Fruit fly (Drosophila melanogaster) whole organism, adult: ENCODE data around the gene CG3009.

Experiments used
- CG11617 ChIP-seq: fragments of 200-800 bp; sonication (Bioruptor generic); optimal IDR thresholded peaks from 2 replicates; lab custom pipeline; 2017; ENCODE audit warnings: mild to moderate bottlenecking, missing biosample characterization, missing genetic modification reagents, missing genetic modification characterization
- CG12768 ChIP-seq: fragments of 200-800 bp; sonication (Bioruptor generic); optimal IDR thresholded peaks from 2 replicates; lab custom pipeline; 2017; ENCODE audit warnings: missing biosample characterization, missing genetic modification characterization, mild to moderate bottlenecking, moderate library complexity, missing genetic modification reagents
- CG14711 ChIP-seq: fragments of 200-800 bp; sonication (Bioruptor generic); optimal IDR thresholded peaks from 2 replicates; lab custom pipeline; 2018; ENCODE audit warnings: missing biosample characterization, mild to moderate bottlenecking, missing genetic modification characterization, moderate library complexity
- CG7045 ChIP-seq: fragments of 200-800 bp; sonication (Bioruptor generic); optimal IDR thresholded peaks from 2 replicates; lab custom pipeline; 2017; ENCODE audit warnings: missing biosample characterization, mild to moderate bottlenecking, missing genetic modification characterization
- Clk ChIP-seq: fragments of 200-800 bp; sonication (Bioruptor generic); optimal IDR thresholded peaks from 2 replicates; lab custom pipeline; 2017; ENCODE audit warnings: missing biosample characterization, missing genetic modification characterization
- Crg-1 ChIP-seq: fragments of 200-800 bp; sonication (Bioruptor generic); optimal IDR thresholded peaks from 2 replicates; lab custom pipeline; 2016; ENCODE audit warnings: missing biosample characterization, missing genetic modification characterization
- Hr96 ChIP-seq: fragments of 200-800 bp; sonication (Bioruptor generic); optimal IDR thresholded peaks from 2 replicates; lab custom pipeline; 2016; ENCODE audit warnings: missing biosample characterization, missing genetic modification characterization
- Mnt ChIP-seq: fragments of 200-800 bp; sonication (Bioruptor generic); optimal IDR thresholded peaks from 2 replicates; lab custom pipeline; 2016; ENCODE audit warnings: missing biosample characterization, mild to moderate bottlenecking, missing genetic modification characterization
- cic ChIP-seq: fragments of 200-800 bp; sonication (Bioruptor generic); optimal IDR thresholded peaks from 2 replicates; lab custom pipeline; 2017; ENCODE audit warnings: missing biosample characterization, mild to moderate bottlenecking, missing genetic modification characterization, moderate library complexity
- kay ChIP-seq: fragments of 200-800 bp; sonication (Bioruptor generic); peaks from one replicate; lab custom pipeline; 2016; ENCODE audit warnings: missing biosample characterization, missing genetic modification characterization, borderline replicate concordance
- pad ChIP-seq: fragments of 200-800 bp; sonication (Bioruptor generic); optimal IDR thresholded peaks from 3 replicates; lab custom pipeline; 2017; ENCODE audit warnings: missing biosample characterization, missing genetic modification characterization, mild to moderate bottlenecking, moderate library complexity, missing genetic modification reagents
- toe ChIP-seq: fragments of 200-800 bp; sonication (Bioruptor generic); optimal IDR thresholded peaks from 2 replicates; lab custom pipeline; 2016; ENCODE audit warnings: missing biosample characterization, missing genetic modification characterization

- TF ChIP-seq kay (GFP tag; lab: Kevin White, UChicago) (no peak), Clk (GFP tag; lab: Kevin White, UChicago) (no peak), Hr96 (GFP tag; lab: Kevin White, UChicago) (no peak), CG14711 (tag; lab: Kevin White, UChicago) (no peak), CG12768 (GFP tag; lab: Kevin White, UChicago) (no peak), Mnt (GFP tag; lab: Kevin White, UChicago) (no peak), Crg-1 (no peak), CG11617 (GFP tag; lab: Kevin White, UChicago) (no peak), pad (GFP tag; lab: Kevin White, UChicago) (no peak), CG7045 (GFP tag; lab: Kevin White, UChicago) (no peak), cic (no peak), toe (no peak)
Observed at dm6 chrX:4654397-4654796, 12.1 kb downstream of the CG3009 start, which contains the start of gene CG15473.
